Fruit fly (Drosophila melanogaster): ENCODE results near the gene Jon25Bi.
A peak's percentile ranks its signal among the peaks of the same experiment; 100 is the strongest.

Jon25Bi gene

dm6 chr2L:4995010-4995836 lies 40.3 kb upstream of the Jon25Bi start:
- no peak for TF ChIP-seq CG17801 (GFP tag; optimal IDR thresholded peaks at IDR 0.05; ENCODE audit: partially characterized antibody)

- TF ChIP-seq CG17801 (GFP tag; optimal IDR thresholded peaks at IDR 0.05; ENCODE audit: partially characterized antibody): no peak
Observed at dm6 chr2L:4982098-4982646, 27.2 kb upstream of the Jon25Bi start.

- peak; percentile 96 for TF ChIP-seq CG17801 (GFP tag; optimal IDR thresholded peaks at IDR 0.05; ENCODE audit: partially characterized antibody)
Observed at dm6 chr2L:4981278-4981966, 26.5 kb upstream of the Jon25Bi start, which contains the start of the genes CG8892 and CG34126. CG8892 (minus strand) TSS chr2L:4981592. CG34126 (plus strand) TSS chr2L:4981614.

dm6 chr2L:4979138-4979537 lies 24.2 kb upstream of the Jon25Bi start, which contains the start of gene CG8891:
CG8891 (minus strand) TSS chr2L:4979379.
- no peak for TF ChIP-seq CG17801 (GFP tag; optimal IDR thresholded peaks at IDR 0.05; ENCODE audit: partially characterized antibody)

- peak; percentile 94 for TF ChIP-seq CG17801 (GFP tag; optimal IDR thresholded peaks at IDR 0.05; ENCODE audit: partially characterized antibody)
Observed at dm6 chr2L:4976988-4977551, 22.1 kb upstream of the Jon25Bi start, which contains the start of the genes Gmd and CG3792. Gmd (minus strand) TSS chr2L:4977023. CG3792 (plus strand) TSS chr2L:4977312.

dm6 chr2L:4973731-4974415 lies 18.9 kb upstream of the Jon25Bi start, which contains the start of gene mRpL28:
mRpL28 (plus strand) TSS chr2L:4973976.
- peak; percentile 10 for TF ChIP-seq CG17801 (GFP tag; optimal IDR thresholded peaks at IDR 0.05; ENCODE audit: partially characterized antibody)

dm6 chr2L:4971329-4971798 lies 16.4 kb upstream of the Jon25Bi start, which contains the start of gene CG14043:
CG14043 (plus strand) TSS chr2L:4971702.
- peak; percentile 7 for TF ChIP-seq CG17801 (GFP tag; optimal IDR thresholded peaks at IDR 0.05; ENCODE audit: partially characterized antibody)

dm6 chr2L:4968767-4969166 lies 13.8 kb upstream of the Jon25Bi start, which contains the start of the genes Scox and Polr1C:
Scox (minus strand) TSS chr2L:4968935.
Polr1C (plus strand) TSS chr2L:4969004.
- TF ChIP-seq CG17801 (GFP tag; optimal IDR thresholded peaks at IDR 0.05; ENCODE audit: partially characterized antibody): no peak

- no peak for TF ChIP-seq CG17801 (GFP tag; optimal IDR thresholded peaks at IDR 0.05; ENCODE audit: partially characterized antibody)
Observed at dm6 chr2L:4967511-4967910, 12.6 kb upstream of the Jon25Bi start, which contains the start of gene eIF3i. eIF3i (minus strand) TSS chr2L:4967775.

dm6 chr2L:4965923-4966322 lies 11.0 kb upstream of the Jon25Bi start:
- no peak for TF ChIP-seq CG17801 (GFP tag; optimal IDR thresholded peaks at IDR 0.05; ENCODE audit: partially characterized antibody)

- peak; percentile 13 for TF ChIP-seq CG17801 (GFP tag; optimal IDR thresholded peaks at IDR 0.05; ENCODE audit: partially characterized antibody)
Observed at dm6 chr2L:4965420-4965819, 10.5 kb upstream of the Jon25Bi start, which contains the start of gene CG34125. CG34125 (plus strand) TSS chr2L:4965673.

- no peak for TF ChIP-seq CG17801 (GFP tag; optimal IDR thresholded peaks at IDR 0.05; ENCODE audit: partially characterized antibody)
Observed at dm6 chr2L:4958111-4958510, 3.2 kb upstream of the Jon25Bi start, which contains the start of gene CG34124. CG34124 (plus strand) TSS chr2L:4958411.

dm6 chr2L:4953086-4953570 lies 1.8 kb downstream of the Jon25Bi start, which contains the start of gene Jon25Bii:
Jon25Bii (minus strand) TSS chr2L:4953136.
- no peak for TF ChIP-seq CG17801 (GFP tag; optimal IDR thresholded peaks at IDR 0.05; ENCODE audit: partially characterized antibody)

- no peak for TF ChIP-seq CG17801 (GFP tag; optimal IDR thresholded peaks at IDR 0.05; ENCODE audit: partially characterized antibody)
Observed at dm6 chr2L:4950667-4951066, 4.3 kb downstream of the Jon25Bi start, which contains the start of gene Jon25Biii. Jon25Biii (minus strand) TSS chr2L:4950767.

Data from ovary, adult (tissue).